Fruit fly (Drosophila melanogaster) whole organism, embryonic: Measurements from ENCODE around the gene CG2145.

Source experiments
- Abd-B ChIP-seq: fragments of 200-800 bp; sonication (Bioruptor generic); optimal IDR thresholded peaks from 2 replicates; lab custom pipeline; 2018; ENCODE audit warnings: missing biosample characterization, mild to moderate bottlenecking, missing genetic modification characterization, moderate library complexity
- CG12219 ChIP-seq: fragments of 200-800 bp; sonication (Bioruptor generic); optimal IDR thresholded peaks from 3 replicates; lab custom pipeline; 2018; ENCODE audit warnings: missing biosample characterization, mild to moderate bottlenecking, missing genetic modification characterization
- CG2199 ChIP-seq: fragments of 200-800 bp; sonication (Bioruptor generic); IDR thresholded peaks from 3 replicates; pipeline ENCODE4 v1.3.6; 2022; ENCODE audit warnings: missing biosample characterization, missing genetic modification characterization
- CG32772 ChIP-seq: fragments of 200-800 bp; sonication (Bioruptor generic); IDR thresholded peaks from 2 replicates; pipeline ENCODE4 v1.3.6; 2022; ENCODE audit warnings: missing biosample characterization, missing genetic modification characterization
- CG6175 ChIP-seq: fragments of 200-800 bp; sonication (Bioruptor generic); IDR thresholded peaks from 3 replicates; pipeline ENCODE4 v1.3.6; 2022; ENCODE audit warnings: missing biosample characterization, missing genetic modification characterization
- CG7987 ChIP-seq: fragments of 200-800 bp; sonication (Bioruptor generic); optimal IDR thresholded peaks from 2 replicates; lab custom pipeline; 2018; ENCODE audit warnings: missing biosample characterization, mild to moderate bottlenecking, missing genetic modification characterization, moderate library complexity
- CrebB ChIP-seq: fragments of 200-800 bp; sonication (Bioruptor generic); optimal IDR thresholded peaks from 3 replicates; lab custom pipeline; 2018; ENCODE audit warnings: missing biosample characterization, mild to moderate bottlenecking, missing genetic modification characterization
- HHEX ChIP-seq: fragments of 200-800 bp; sonication (Bioruptor generic); optimal IDR thresholded peaks from 3 replicates; lab custom pipeline; 2017; ENCODE audit warnings: missing biosample characterization, mild to moderate bottlenecking, missing genetic modification characterization, missing genetic modification reagents
- Hr78 ChIP-seq, 2 experiments: fragments of 200-800 bp in 1 of 2; fragments of >200 bp in 1 of 2; sonication (Bioruptor generic) in 1 of 2; optimal IDR thresholded peaks; 2 replicates each; lab custom pipeline; 2017 to 2019; ENCODE audit warnings: missing biosample characterization in 2 of 2, missing genetic modification characterization in 2 of 2, mild to moderate bottlenecking in 1 of 2, moderate library complexity in 1 of 2
- mam ChIP-seq: fragments of 200-800 bp; sonication (Bioruptor generic); optimal IDR thresholded peaks from 3 replicates; lab custom pipeline; 2016; ENCODE audit warnings: missing biosample characterization, missing genetic modification characterization
- wor ChIP-seq: fragments of 200-800 bp; sonication (Bioruptor generic); IDR thresholded peaks from 2 replicates; pipeline ENCODE4 v1.3.6; 2022; ENCODE audit warnings: missing biosample characterization, missing genetic modification characterization

DNA sequence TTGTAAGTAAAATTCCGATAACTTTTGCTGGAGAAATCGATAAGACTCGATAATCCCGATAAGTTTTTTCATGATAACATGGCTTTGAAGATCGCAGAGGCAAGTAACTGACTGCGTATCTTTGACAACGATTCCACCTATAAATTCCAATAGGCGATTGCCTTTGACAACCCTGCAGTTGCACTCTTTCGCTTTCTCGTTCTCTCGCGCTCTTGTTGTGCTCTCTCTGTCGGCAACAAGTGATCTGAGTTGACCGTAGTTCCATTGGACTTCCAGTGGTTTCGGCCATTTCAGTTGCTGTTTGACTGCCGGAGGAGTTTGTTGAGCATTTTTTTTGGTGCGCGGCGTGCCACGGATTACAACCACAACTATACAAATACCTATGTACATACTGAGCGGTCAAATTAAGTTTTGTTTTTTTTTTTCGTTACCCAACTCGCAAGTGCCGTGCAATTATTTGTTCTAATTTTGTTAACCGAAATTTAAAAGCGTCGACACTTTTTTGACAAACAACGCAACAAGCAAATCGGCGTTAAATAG lies 3.4 kb downstream of the CG2145 start, which contains the start of gene Myo10A:
- TF ChIP-seq Abd-B (GFP tag; lab: Kevin White, UChicago) (no peak), Hr78 (GFP tag; optimal IDR thresholded peaks at IDR 0.05; lab: Kevin White, UChicago) (no peak), CG6175 (GFP tag; lab: Robert Waterston, UW) (no peak), CG7987 (no peak), HHEX (GFP tag; lab: Kevin White, UChicago) (no peak), CG12219 (GFP tag; lab: Kevin White, UChicago) (no peak), CrebB (tag; lab: Kevin White, UChicago) (no peak), mam (GFP tag; lab: Kevin White, UChicago) (no peak), wor (no peak), CG2199 (no peak), CG32772 (GFP tag; lab: Robert Waterston, UW) (no peak)
